Fruit fly (Drosophila melanogaster) Kc167 (cell line): ENCODE data around the gene Sp1.

Experiments
- insv ChIP-seq: fragments of >200 bp; optimal IDR thresholded peaks from 3 replicates; lab custom pipeline; 2018; ENCODE audit warnings: missing external identifiers
- psq ChIP-seq: fragments of >200 bp; optimal IDR thresholded peaks from 2 replicates; lab custom pipeline; 2017; ENCODE audit warnings: missing external identifiers
- ttk ChIP-seq: sonication (Bioruptor generic); optimal IDR thresholded peaks from 2 replicates; lab custom pipeline; 2017; ENCODE audit warnings: missing external identifiers

DNA sequence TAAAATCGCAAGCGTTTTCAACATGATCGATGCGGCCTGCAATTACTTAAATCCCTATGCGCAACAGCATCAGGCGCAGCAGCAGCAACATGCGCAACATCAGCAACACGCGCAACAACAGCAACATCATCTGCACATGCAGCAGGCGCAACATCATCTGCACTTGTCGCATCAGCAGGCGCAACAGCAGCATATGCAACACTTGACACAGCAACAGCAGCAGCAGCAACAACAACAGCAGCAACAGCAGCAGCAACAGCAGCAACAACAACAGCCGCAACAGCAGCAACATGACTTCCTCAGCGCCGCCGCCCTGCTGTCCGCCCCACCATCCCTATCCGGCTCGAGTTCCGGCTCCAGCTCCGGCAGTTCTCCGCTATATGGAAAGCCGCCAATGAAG lies 34.8 kb upstream of the Sp1 start:
- TF ChIP-seq psq (lab: Kevin White, UChicago) (no peak), ttk (lab: Kevin White, UChicago) (no peak), insv (lab: Kevin White, UChicago) (no peak)
